Worm (Caenorhabditis elegans) whole organism, L3 larva: ENCODE measurements around the gene ZK637.15.

ENCODE experiments used
- ama-1 ChIP-seq: fragments of 150-350 bp; optimal IDR thresholded peaks from 2 replicates; lab custom pipeline; 2018
- daf-12 ChIP-seq: fragments of 150-350 bp; optimal IDR thresholded peaks from 2 replicates; lab custom pipeline; 2014; ENCODE audit warnings: missing biosample characterization, missing genetic modification reagents, missing genetic modification characterization
- egl-27 ChIP-seq: sonication (generic microtip); optimal IDR thresholded peaks from 4 replicates; lab custom pipeline; 2017; ENCODE audit warnings: missing biosample characterization, missing genetic modification reagents, missing genetic modification characterization
- elt-1 ChIP-seq: fragments of 150-350 bp; optimal IDR thresholded peaks from 2 replicates; lab custom pipeline; 2014; ENCODE audit warnings: missing biosample characterization, missing genetic modification characterization
- elt-2 ChIP-seq: sonication (generic microtip); optimal IDR thresholded peaks from 2 replicates; lab custom pipeline; 2016; ENCODE audit warnings: missing genetic modification reagents, mild to moderate bottlenecking, missing genetic modification characterization, missing compliant biosample characterization
- lin-39 ChIP-seq: fragments of 150-350 bp; optimal IDR thresholded peaks from 2 replicates; lab custom pipeline; 2018; ENCODE audit warnings: missing biosample characterization, missing genetic modification reagents, missing genetic modification characterization
- mdl-1 ChIP-seq: fragments of 150-350 bp; optimal IDR thresholded peaks from 2 replicates; lab custom pipeline; 2014; ENCODE audit warnings: missing biosample characterization, missing genetic modification characterization
- nhr-11 ChIP-seq: fragments of 150-350 bp; optimal IDR thresholded peaks from 2 replicates; lab custom pipeline; 2014; ENCODE audit warnings: missing biosample characterization, missing genetic modification characterization
- nhr-237 ChIP-seq: fragments of 150-350 bp; optimal IDR thresholded peaks from 2 replicates; lab custom pipeline; 2014; ENCODE audit warnings: missing biosample characterization, missing genetic modification characterization
- skn-1 ChIP-seq: fragments of 150-350 bp; optimal IDR thresholded peaks from 2 replicates; lab custom pipeline; 2014; ENCODE audit warnings: missing biosample characterization, missing genetic modification characterization
- snpc-4 ChIP-seq: fragments of 150-350 bp; optimal IDR thresholded peaks from 2 replicates; lab custom pipeline; 2014; ENCODE audit warnings: missing biosample characterization, missing genetic modification characterization
- unc-62 ChIP-seq: fragments of 150-350 bp; sonication (generic microtip); optimal IDR thresholded peaks from 4 replicates; lab custom pipeline; 2014; ENCODE audit warnings: missing biosample characterization, missing genetic modification reagents, missing genetic modification characterization

ce11 chrIII:8919784-8920183, at the start of gene ZK637.15:
- TF ChIP-seq skn-1 (tag; lab: Kevin White, UChicago) (no peak), elt-2 (tag; lab: Kevin White, UChicago) (no peak), snpc-4 (no peak), unc-62 (no peak), ama-1 (no peak), elt-1 (no peak), lin-39 (no peak), daf-12 (tag; lab: Kevin White, UChicago) (no peak), egl-27 (tag; lab: Kevin White, UChicago) (no peak), mdl-1 (tag; lab: Kevin White, UChicago) (no peak), nhr-237 (tag; lab: Kevin White, UChicago) (no peak), nhr-11 (tag; lab: Kevin White, UChicago) (no peak)
